Fruit fly (Drosophila melanogaster) whole organism, embryonic: ENCODE results near the gene Rad9.

ENCODE experiments used
- Aef1 ChIP-seq: fragments of 200-800 bp; sonication (Bioruptor generic); IDR thresholded peaks from 3 replicates; pipeline ENCODE4 v1.3.6; 2022; ENCODE audit warnings: missing biosample characterization, missing genetic modification characterization
- BtbVII ChIP-seq: fragments of 200-800 bp; sonication (Bioruptor generic); optimal IDR thresholded peaks from 3 replicates; lab custom pipeline; 2017; ENCODE audit warnings: missing biosample characterization, mild to moderate bottlenecking, missing genetic modification characterization
- CG10321 ChIP-seq: fragments of 200-800 bp; sonication (Bioruptor generic); IDR thresholded peaks from 2 replicates; pipeline ENCODE4 v1.3.6; 2022; ENCODE audit warnings: missing biosample characterization, missing genetic modification characterization
- CG10366 ChIP-seq: fragments of 200-800 bp; sonication (Bioruptor generic); IDR thresholded peaks from 2 replicates; pipeline ENCODE4 v1.3.6; 2022; ENCODE audit warnings: missing biosample characterization, missing genetic modification characterization
- CG11456 ChIP-seq: fragments of 200-800 bp; sonication (Bioruptor generic); IDR thresholded peaks from 3 replicates; pipeline ENCODE4 v1.3.6; 2022; ENCODE audit warnings: missing biosample characterization, missing genetic modification characterization
- CG11696 ChIP-seq: fragments of 200-800 bp; sonication (Bioruptor generic); IDR thresholded peaks from 2 replicates; pipeline ENCODE4 v1.3.6; 2022; ENCODE audit warnings: missing biosample characterization, missing genetic modification characterization
- CG13296 ChIP-seq: fragments of 200-800 bp; sonication (Bioruptor generic); optimal IDR thresholded peaks from 3 replicates; lab custom pipeline; 2018; ENCODE audit warnings: missing biosample characterization, mild to moderate bottlenecking, missing genetic modification characterization
- CG13894 ChIP-seq: fragments of 200-800 bp; sonication (Bioruptor generic); optimal IDR thresholded peaks from 3 replicates; lab custom pipeline; 2018; ENCODE audit warnings: missing biosample characterization, mild to moderate bottlenecking, missing genetic modification characterization, moderate library complexity
- CG17361 ChIP-seq: fragments of 200-800 bp; sonication (Bioruptor generic); IDR thresholded peaks from 3 replicates; pipeline ENCODE4 v1.3.6; 2022; ENCODE audit warnings: missing biosample characterization, missing genetic modification characterization
- CG17568 ChIP-seq: fragments of 200-800 bp; sonication (Bioruptor generic); optimal IDR thresholded peaks from 2 replicates; lab custom pipeline; 2018; ENCODE audit warnings: missing biosample characterization, mild to moderate bottlenecking, missing genetic modification characterization, moderate library complexity
- CG2199 ChIP-seq: fragments of 200-800 bp; sonication (Bioruptor generic); IDR thresholded peaks from 3 replicates; pipeline ENCODE4 v1.3.6; 2022; ENCODE audit warnings: missing biosample characterization, missing genetic modification characterization
- CG30403 ChIP-seq: fragments of 200-800 bp; sonication (Bioruptor generic); optimal IDR thresholded peaks from 3 replicates; lab custom pipeline; 2016; ENCODE audit warnings: missing biosample characterization, missing genetic modification characterization
- CG31388 ChIP-seq: fragments of 200-800 bp; sonication (Bioruptor generic); optimal IDR thresholded peaks from 2 replicates; lab custom pipeline; 2016; ENCODE audit warnings: missing biosample characterization, missing genetic modification characterization
- CG3163 ChIP-seq: fragments of 200-800 bp; sonication (Bioruptor generic); optimal IDR thresholded peaks from 3 replicates; lab custom pipeline; 2016; ENCODE audit warnings: missing biosample characterization, missing genetic modification characterization
- CG3726 ChIP-seq: fragments of 200-800 bp; sonication (Bioruptor generic); IDR thresholded peaks from 3 replicates; pipeline ENCODE4, ENCODE4 v1.3.6; 2022; ENCODE audit warnings: missing biosample characterization, missing genetic modification characterization
- CG42726 ChIP-seq: fragments of 200-800 bp; sonication (Bioruptor generic); IDR thresholded peaks from 2 replicates; pipeline ENCODE4 v1.3.6; 2022; ENCODE audit warnings: missing biosample characterization, missing genetic modification characterization; ENCODE audit not compliant: partially characterized antibody
- CG4282 ChIP-seq: fragments of 200-800 bp; sonication (Bioruptor generic); optimal IDR thresholded peaks from 2 replicates; lab custom pipeline; 2016; ENCODE audit warnings: missing biosample characterization, missing genetic modification characterization
- CG4360 ChIP-seq: fragments of 200-800 bp; sonication (Bioruptor generic); IDR thresholded peaks from 2 replicates; pipeline ENCODE4 v1.3.6; 2022; ENCODE audit warnings: missing biosample characterization, missing genetic modification characterization
- CG7963 ChIP-seq: fragments of 200-800 bp; sonication (Bioruptor generic); IDR thresholded peaks from 3 replicates; pipeline ENCODE4 v1.3.6; 2022; ENCODE audit warnings: missing biosample characterization, missing genetic modification characterization; ENCODE audit not compliant: partially characterized antibody
- CG9797 ChIP-seq: fragments of 200-800 bp; sonication (Bioruptor generic); optimal IDR thresholded peaks from 3 replicates; lab custom pipeline; 2018; ENCODE audit warnings: missing biosample characterization, mild to moderate bottlenecking, missing genetic modification characterization
- CrebB ChIP-seq: fragments of 200-800 bp; sonication (Bioruptor generic); optimal IDR thresholded peaks from 3 replicates; lab custom pipeline; 2018; ENCODE audit warnings: missing biosample characterization, mild to moderate bottlenecking, missing genetic modification characterization
- Dek ChIP-seq: fragments of 200-800 bp; sonication (Bioruptor generic); optimal IDR thresholded peaks from 3 replicates; lab custom pipeline; 2019; ENCODE audit warnings: missing biosample characterization, mild to moderate bottlenecking, missing genetic modification characterization, moderate library complexity
- Dip2 ChIP-seq: fragments of 200-800 bp; sonication (Bioruptor generic); IDR thresholded peaks from 2 replicates; pipeline ENCODE4 v1.3.6; 2022; ENCODE audit warnings: missing biosample characterization, missing genetic modification characterization
- Doc3 ChIP-seq: fragments of 200-800 bp; sonication (Bioruptor generic); IDR thresholded peaks from 3 replicates; pipeline ENCODE4 v1.3.6; 2022; ENCODE audit warnings: missing biosample characterization, missing genetic modification characterization; ENCODE audit not compliant: partially characterized antibody
- GATAe ChIP-seq: fragments of 200-800 bp; sonication (Bioruptor generic); conservative IDR thresholded peaks from 2 replicates; pipeline ENCODE4 v1.3.6; 2022; ENCODE audit warnings: missing biosample characterization, missing genetic modification characterization
- Hand ChIP-seq: fragments of 200-800 bp; sonication (Bioruptor generic); optimal IDR thresholded peaks from 2 replicates; lab custom pipeline; 2017; ENCODE audit warnings: mild to moderate bottlenecking, missing biosample characterization, missing genetic modification reagents, missing genetic modification characterization
- HmgD ChIP-seq: fragments of 200-800 bp; sonication (Bioruptor generic); optimal IDR thresholded peaks from 3 replicates; lab custom pipeline; 2016; ENCODE audit warnings: missing biosample characterization, missing genetic modification characterization
- Hr3 ChIP-seq: fragments of 200-800 bp; sonication (Bioruptor generic); optimal IDR thresholded peaks from 3 replicates; lab custom pipeline; 2016; ENCODE audit warnings: missing biosample characterization, missing genetic modification characterization
- Oli ChIP-seq: fragments of 200-800 bp; sonication (Bioruptor generic); optimal IDR thresholded peaks from 2 replicates; lab custom pipeline; 2018; ENCODE audit warnings: missing biosample characterization, mild to moderate bottlenecking, missing genetic modification characterization, moderate library complexity
- Side ChIP-seq: fragments of 200-800 bp; sonication (Bioruptor generic); optimal IDR thresholded peaks from 2 replicates; lab custom pipeline; 2016; ENCODE audit warnings: missing biosample characterization, missing genetic modification characterization
- Six4 ChIP-seq: fragments of 200-800 bp; sonication (Bioruptor generic); optimal IDR thresholded peaks from 2 replicates; lab custom pipeline; 2016; ENCODE audit warnings: missing biosample characterization, missing genetic modification characterization
- Sry-β ChIP-seq: fragments of 200-800 bp; sonication (Bioruptor generic); optimal IDR thresholded peaks from 2 replicates; lab custom pipeline; 2018; ENCODE audit warnings: missing biosample characterization, mild to moderate bottlenecking, missing genetic modification characterization, moderate library complexity
- Taf1 ChIP-seq: fragments of 200-800 bp; sonication (Bioruptor generic); IDR thresholded peaks from 2 replicates; pipeline ENCODE4 v1.3.6; 2022; ENCODE audit warnings: missing biosample characterization, missing genetic modification characterization
- abd-A ChIP-seq: fragments of 200-800 bp; sonication (Bioruptor generic); optimal IDR thresholded peaks from 3 replicates; lab custom pipeline; 2019; ENCODE audit warnings: missing biosample characterization, mild to moderate bottlenecking, missing genetic modification characterization, moderate library complexity
- cato ChIP-seq: fragments of 200-800 bp; sonication (Bioruptor generic); optimal IDR thresholded peaks from 2 replicates; lab custom pipeline; 2016; ENCODE audit warnings: missing biosample characterization, missing genetic modification characterization, borderline replicate concordance
- cwo ChIP-seq: fragments of 200-800 bp; sonication (Bioruptor generic); optimal IDR thresholded peaks from 3 replicates; lab custom pipeline; 2017; ENCODE audit warnings: missing biosample characterization, missing genetic modification characterization, mild to moderate bottlenecking, moderate library complexity, missing genetic modification reagents
- lbe ChIP-seq: fragments of 200-800 bp; sonication (Bioruptor generic); optimal IDR thresholded peaks from 2 replicates; lab custom pipeline; 2016; ENCODE audit warnings: missing biosample characterization, mild to moderate bottlenecking, missing genetic modification characterization
- lov ChIP-seq, 2 experiments: fragments of 200-800 bp in 1 of 2; fragments of >200 bp in 1 of 2; sonication (Bioruptor generic) in 1 of 2; IDR thresholded peaks in 1 of 2; optimal IDR thresholded peaks in 1 of 2; 2 replicates in 1 of 2; 3 replicates in 1 of 2; pipeline versions ENCODE4 v1.3.6 to Lab custom; 2017 to 2022; ENCODE audit warnings: missing biosample characterization in 1 of 2, missing genetic modification characterization in 1 of 2
- luna ChIP-seq: fragments of 200-800 bp; sonication (Bioruptor generic); optimal IDR thresholded peaks from 2 replicates; lab custom pipeline; 2016; ENCODE audit warnings: missing biosample characterization, missing genetic modification characterization
- onecut ChIP-seq: fragments of 200-800 bp; sonication (Bioruptor generic); IDR thresholded peaks from 2 replicates; pipeline ENCODE4 v1.3.6; 2022; ENCODE audit warnings: missing biosample characterization, missing genetic modification characterization
- pb ChIP-seq: fragments of 200-800 bp; sonication (Bioruptor generic); optimal IDR thresholded peaks from 3 replicates; lab custom pipeline; 2016; ENCODE audit warnings: missing biosample characterization, missing genetic modification characterization
- ranshi ChIP-seq: fragments of 200-800 bp; sonication (Bioruptor generic); IDR thresholded peaks from 2 replicates; pipeline ENCODE4 v1.3.6; 2022; ENCODE audit warnings: missing biosample characterization, missing genetic modification characterization
- run ChIP-seq: fragments of 200-800 bp; sonication (Bioruptor generic); optimal IDR thresholded peaks from 3 replicates; lab custom pipeline; 2018; ENCODE audit warnings: missing biosample characterization, mild to moderate bottlenecking, missing genetic modification characterization
- sim ChIP-seq: fragments of 200-800 bp; sonication (Bioruptor generic); IDR thresholded peaks from 2 replicates; pipeline ENCODE4 v1.3.6; 2022; ENCODE audit warnings: missing biosample characterization, missing genetic modification characterization
- slou ChIP-seq: fragments of 200-800 bp; sonication (Bioruptor generic); optimal IDR thresholded peaks from 3 replicates; lab custom pipeline; 2016; ENCODE audit warnings: missing biosample characterization, missing genetic modification characterization
- ssp ChIP-seq: fragments of 200-800 bp; sonication (Bioruptor generic); IDR thresholded peaks from 2 replicates; pipeline ENCODE4 v1.3.6; 2022; ENCODE audit warnings: missing biosample characterization, missing genetic modification characterization
- tio ChIP-seq: fragments of 200-800 bp; sonication (Bioruptor generic); optimal IDR thresholded peaks from 2 replicates; lab custom pipeline; 2017; ENCODE audit warnings: missing biosample characterization, missing genetic modification characterization, inconsistent platforms
- trh ChIP-seq: fragments of 200-800 bp; sonication (Bioruptor generic); optimal IDR thresholded peaks from 2 replicates; lab custom pipeline; 2016; ENCODE audit warnings: missing biosample characterization, missing genetic modification characterization

The Rad9 gene

dm6 chr3L:18890283-18891175 lies 18.2 kb upstream of the Rad9 start, which contains the start of gene CG3961 (continued):
- TF ChIP-seq cato, result peak; percentile 96
- peak; percentile 13 for TF ChIP-seq abd-A (tag; lab: Kevin White, UChicago)
- TF ChIP-seq lbe (GFP tag; lab: Kevin White, UChicago), result peak; percentile 94
- no peak for TF ChIP-seq CG11456 (GFP tag; lab: Robert Waterston, UW)
- TF ChIP-seq Side, result peak; percentile 40
- TF ChIP-seq ranshi (GFP tag; lab: Robert Waterston, UW), result peak; percentile 88
- TF ChIP-seq CG10366, result peak; percentile 88
- peak; percentile 98 for TF ChIP-seq Hr3
- peak; percentile 88 for TF ChIP-seq ssp (GFP tag; lab: Robert Waterston, UW)
- TF ChIP-seq trh, result peak; percentile 92
- TF ChIP-seq cwo, result peak; percentile 97
- peak; percentile 81 for TF ChIP-seq CG31388 (GFP tag; lab: Kevin White, UChicago)
- TF ChIP-seq lov (optimal IDR thresholded peaks at IDR 0.05; lab: Kevin White, UChicago), result no peak
- TF ChIP-seq lov (GFP tag; IDR thresholded peaks at IDR 0.05; lab: Robert Waterston, UW), result 0 out of 3 replicates have a peak, but pooled peaks have one; percentile 39
- no peak for TF ChIP-seq CG13894 (tag; lab: Kevin White, UChicago)
- 0 out of 3 replicates have a peak, but pooled peaks have one; percentile 8 for TF ChIP-seq CG2199 (GFP tag; lab: Robert Waterston, UW)
- TF ChIP-seq Taf1 (GFP tag; lab: Robert Waterston, UW), result peak; percentile 51; the same call in 1 of the 2 replicates
- TF ChIP-seq CG10321 (GFP tag; lab: Robert Waterston, UW), result peak; percentile 61
- TF ChIP-seq HmgD, result peak; percentile 3
- no peak for TF ChIP-seq Doc3 (GFP tag; lab: Robert Waterston, UW)
- peak; percentile 97 for TF ChIP-seq run
- TF ChIP-seq Aef1 (GFP tag; lab: Robert Waterston, UW), result peak; percentile 84
- TF ChIP-seq onecut (GFP tag; lab: Robert Waterston, UW), result peak; percentile 83
- peak; percentile 91 for TF ChIP-seq slou (GFP tag; lab: Kevin White, UChicago)
- peak; percentile 99 for TF ChIP-seq tio (GFP tag; lab: Kevin White, UChicago)
- peak; percentile 59 for TF ChIP-seq luna
- TF ChIP-seq CG4360, result peak; percentile 62
- TF ChIP-seq Oli (tag; lab: Kevin White, UChicago), result peak; percentile 98
- peak; percentile 93 for TF ChIP-seq CrebB (tag; lab: Kevin White, UChicago)
- no peak; the same call in 1 of the 2 replicates for TF ChIP-seq Dip2 (GFP tag; lab: Robert Waterston, UW)
- peak; percentile 72 for TF ChIP-seq CG3163
- TF ChIP-seq CG17568, result peak; percentile 92
- TF ChIP-seq CG17361 (GFP tag; lab: Robert Waterston, UW), result peak; percentile 100
- TF ChIP-seq CG30403 (GFP tag; lab: Kevin White, UChicago), result peak; percentile 99
- peak; percentile 66 for TF ChIP-seq GATAe
- peak; percentile 2 for TF ChIP-seq CG4282 (GFP tag; lab: Kevin White, UChicago)
- TF ChIP-seq BtbVII, result peak; percentile 93
- TF ChIP-seq CG11696 (GFP tag; lab: Robert Waterston, UW), result peak; percentile 63
- peak; percentile 93 for TF ChIP-seq Dek
- peak; percentile 80; the same call in 1 of the 2 replicates for TF ChIP-seq sim (GFP tag; lab: Robert Waterston, UW)
- peak; percentile 96 for TF ChIP-seq Hand
- peak; percentile 90; the same call in 1 of the 3 replicates for TF ChIP-seq CG3726 (GFP tag; lab: Robert Waterston, UW)
- peak; percentile 72 for TF ChIP-seq Sry-β (GFP tag; lab: Kevin White, UChicago)
- TF ChIP-seq CG7963 (GFP tag; lab: Robert Waterston, UW), result no peak
- TF ChIP-seq CG42726 (GFP tag; lab: Robert Waterston, UW), result no peak
- peak; percentile 56 for TF ChIP-seq CG9797 (GFP tag; lab: Kevin White, UChicago)
- peak; percentile 97 for TF ChIP-seq CG13296
- TF ChIP-seq Six4 (GFP tag; lab: Kevin White, UChicago), result peak; percentile 96
- TF ChIP-seq pb (GFP tag; lab: Kevin White, UChicago), result peak; percentile 55
